Fruit fly (Drosophila melanogaster) whole organism, wandering third instar larva: ENCODE data around the gene CG33700.

Experiments used
- CG32264 ChIP-seq: fragments of 200-800 bp; sonication (Bioruptor generic); optimal IDR thresholded peaks from 2 replicates; lab custom pipeline; 2016; ENCODE audit warnings: missing biosample characterization, missing genetic modification characterization
- Hnf4 ChIP-seq: fragments of 200-800 bp; sonication (Bioruptor generic); optimal IDR thresholded peaks from 2 replicates; lab custom pipeline; 2016; ENCODE audit warnings: missing biosample characterization, mild to moderate bottlenecking, missing genetic modification characterization
- Myc ChIP-seq: fragments of >200 bp; optimal IDR thresholded peaks from 2 replicates; lab custom pipeline; 2017
- brk ChIP-seq: fragments of 200-800 bp; sonication (Bioruptor generic); optimal IDR thresholded peaks from 2 replicates; lab custom pipeline; 2016; ENCODE audit warnings: missing biosample characterization, mild to moderate bottlenecking, missing genetic modification characterization
- h ChIP-seq: fragments of 200-800 bp; sonication (Bioruptor generic); optimal IDR thresholded peaks from 3 replicates; lab custom pipeline; 2016; ENCODE audit warnings: missing biosample characterization, mild to moderate bottlenecking, missing genetic modification characterization
- lola ChIP-seq: fragments of >200 bp; optimal IDR thresholded peaks from 2 replicates; lab custom pipeline; 2017; ENCODE audit warnings: missing biosample characterization, missing genetic modification characterization
- psq ChIP-seq: fragments of 200-800 bp; sonication (Bioruptor generic); optimal IDR thresholded peaks from 3 replicates; lab custom pipeline; 2017; ENCODE audit warnings: missing biosample characterization, mild to moderate bottlenecking, missing genetic modification characterization, moderate library complexity

dm6 chr3L:9467763-9468206 lies 57.6 kb downstream of the CG33700 start:
- no peak for TF ChIP-seq Hnf4 (GFP tag; lab: Kevin White, UChicago)
- TF ChIP-seq psq (GFP tag; lab: Kevin White, UChicago): peak; percentile 60
- no peak for TF ChIP-seq lola (GFP tag; lab: Kevin White, UChicago)
- TF ChIP-seq brk (GFP tag; lab: Kevin White, UChicago): no peak
- peak; percentile 28 for TF ChIP-seq h
- no peak for TF ChIP-seq Myc (lab: Kevin White, UChicago)
- TF ChIP-seq CG32264 (GFP tag; lab: Kevin White, UChicago): no peak
